Fruit fly (Drosophila melanogaster): ENCODE measurements around the gene CG2116.

The CG2116 gene

dm6 chrX:8100026-8100825, 29.4 kb upstream of the CG2116 start (continued):
- TF ChIP-seq CG11456 (GFP tag; IDR thresholded peaks at IDR 0.05) (peak; percentile 85), HmgZ (tag; optimal IDR thresholded peaks at IDR 0.05) (peak; percentile 75), CG15479 (GFP tag; optimal IDR thresholded peaks at IDR 0.05) (no peak), CG11398 (GFP tag; optimal IDR thresholded peaks at IDR 0.05) (no peak), Kr (GFP tag; optimal IDR thresholded peaks at IDR 0.05) (no peak), CG33557 (GFP tag; optimal IDR thresholded peaks at IDR 0.05) (no peak), pb (GFP tag; optimal IDR thresholded peaks at IDR 0.05) (peak; percentile 17), CG8359 (GFP tag; optimal IDR thresholded peaks at IDR 0.05; ENCODE audit: borderline replicate concordance) (peak; percentile 17), Aef1 (GFP tag; IDR thresholded peaks at IDR 0.05) (peak; percentile 81), CG4282 (GFP tag; optimal IDR thresholded peaks at IDR 0.05) (no peak), klu (GFP tag; IDR thresholded peaks at IDR 0.05) (peak; percentile 58; the same call in 1 of the 2 replicates), sc (optimal IDR thresholded peaks at IDR 0.05) (no peak), sc (GFP tag; optimal IDR thresholded peaks at IDR 0.05) (peak; percentile 69), CG34224 (GFP tag; IDR thresholded peaks at IDR 0.05; ENCODE audit: partially characterized antibody) (no peak), E2f1 (GFP tag; IDR thresholded peaks at IDR 0.05) (peak; percentile 85), dimm (GFP tag; IDR thresholded peaks at IDR 0.05) (0 out of 2 replicates have a peak, but pooled peaks have one; percentile 48), CG14050 (GFP tag; IDR thresholded peaks at IDR 0.05) (peak; percentile 84), CG12769 (tag; optimal IDR thresholded peaks at IDR 0.05) (peak; percentile 67), Bdp1 (GFP tag; optimal IDR thresholded peaks at IDR 0.05) (peak; percentile 31), CG17385 (GFP tag; optimal IDR thresholded peaks at IDR 0.05) (peak; percentile 82), fd102C (GFP tag; optimal IDR thresholded peaks at IDR 0.05) (no peak), Eip74EF (GFP tag; optimal IDR thresholded peaks at IDR 0.05) (peak in 1 of 2 experiments; percentile 79), crp (GFP tag; optimal IDR thresholded peaks at IDR 0.05) (peak in 1 of 2 experiments; percentile 11), CG6689 (GFP tag; IDR thresholded peaks at IDR 0.05) (peak; percentile 86), inv (GFP tag; IDR thresholded peaks at IDR 0.05; ENCODE audit: partially characterized antibody) (no peak), CG10431 (GFP tag; optimal IDR thresholded peaks at IDR 0.05) (peak; percentile 59), Hr51 (GFP tag; optimal IDR thresholded peaks at IDR 0.05) (peak; percentile 49 to 87), Gsc (GFP tag; IDR thresholded peaks at IDR 0.05) (0 out of 2 replicates have a peak, but pooled peaks have one; percentile 8), CG10366 (GFP tag; IDR thresholded peaks at IDR 0.05) (peak; percentile 82), BEAF-32 (GFP tag; optimal IDR thresholded peaks at IDR 0.05) (no peak), Dref (GFP tag; IDR thresholded peaks at IDR 0.05) (no peak), CG14860 (GFP tag; IDR thresholded peaks at IDR 0.05; ENCODE audit: partially characterized antibody) (no peak), nom (GFP tag; optimal IDR thresholded peaks at IDR 0.05) (peak; percentile 20), Xrp1 (GFP tag; IDR thresholded peaks at IDR 0.05) (peak; percentile 90), sens (GFP tag) (peak; percentile 93), CG10543 (GFP tag; optimal IDR thresholded peaks at IDR 0.05) (peak; percentile 52), CG18619 (GFP tag; optimal IDR thresholded peaks at IDR 0.05) (peak; percentile 77), tx (GFP tag; optimal IDR thresholded peaks at IDR 0.05) (peak; percentile 8), Ptx1 (GFP tag; IDR thresholded peaks at IDR 0.05) (peak; percentile 89), E2f2 (GFP tag; IDR thresholded peaks at IDR 0.05) (peak; percentile 72), bowl (GFP tag; IDR thresholded peaks at IDR 0.05) (peak; percentile 79; the same call in 1 of the 2 replicates), bigmax (GFP tag; optimal IDR thresholded peaks at IDR 0.05) (no peak), Taf1 (GFP tag; IDR thresholded peaks at IDR 0.05) (peak; percentile 51; the same call in 1 of the 2 replicates), cas (GFP tag; IDR thresholded peaks at IDR 0.05) (0 out of 2 replicates have a peak, but pooled peaks have one; percentile 45), Lhr (GFP tag; optimal IDR thresholded peaks at IDR 0.05) (peak; percentile 26), Deaf1 (tag; optimal IDR thresholded peaks at IDR 0.05) (peak; percentile 57), CG6683 (GFP tag; optimal IDR thresholded peaks at IDR 0.05) (peak; percentile 74), ems (GFP tag; optimal IDR thresholded peaks at IDR 0.05) (peak; percentile 58)
